Worm (Caenorhabditis elegans) whole organism, L4 larva: Measurements from ENCODE around the gene F33G12.6.

Source experiments
- F10B5.3 ChIP-seq: sonication (generic microtip); optimal IDR thresholded peaks from 2 replicates; lab custom pipeline; 2016; ENCODE audit warnings: mild to moderate bottlenecking, missing genetic modification characterization, missing compliant biosample characterization
- F49E8.2 ChIP-seq: sonication (generic microtip); optimal IDR thresholded peaks from 2 replicates; lab custom pipeline; 2016; ENCODE audit warnings: missing compliant biosample characterization, mild to moderate bottlenecking, missing genetic modification characterization, borderline replicate concordance
- R02D3.7 ChIP-seq: fragments of 150-350 bp; sonication (generic microtip); optimal IDR thresholded peaks from 3 replicates; lab custom pipeline; 2014; ENCODE audit warnings: missing biosample characterization, missing genetic modification characterization
- T20F7.1 ChIP-seq: fragments of 200-800 bp; sonication (Bioruptor generic); optimal IDR thresholded peaks from 2 replicates; lab custom pipeline; 2018; ENCODE audit warnings: mild to moderate bottlenecking, missing genetic modification characterization, missing compliant biosample characterization
- Y105C5A.15 ChIP-seq: fragments of 200-800 bp; sonication (Bioruptor generic); IDR thresholded peaks from 2 replicates; pipeline ENCODE4 v1.3.6; 2022; ENCODE audit warnings: missing genetic modification characterization, missing compliant biosample characterization
- Y48G9A.11 ChIP-seq: fragments of 200-800 bp; sonication (Bioruptor generic); IDR thresholded peaks from 2 replicates; pipeline ENCODE4 v1.3.6; 2022; ENCODE audit warnings: missing genetic modification reagents, missing genetic modification characterization, missing compliant biosample characterization
- Y75B8A.6 ChIP-seq: fragments of 200-800 bp; sonication (Bioruptor generic); IDR thresholded peaks from 2 replicates; pipeline ENCODE4 v1.3.6; 2022; ENCODE audit warnings: missing genetic modification reagents, missing genetic modification characterization, missing compliant biosample characterization
- ZK337.2 ChIP-seq: fragments of 200-800 bp; sonication (Bioruptor generic); IDR thresholded peaks from 2 replicates; pipeline ENCODE4 v1.3.6; 2022; ENCODE audit warnings: missing genetic modification reagents, missing genetic modification characterization, missing compliant biosample characterization
- ceh-20 ChIP-seq: fragments of 200-800 bp; sonication (Bioruptor generic); IDR thresholded peaks from 2 replicates; pipeline ENCODE4 v1.3.6; 2022; ENCODE audit warnings: missing genetic modification reagents, missing genetic modification characterization, missing compliant biosample characterization
- ceh-28 ChIP-seq: fragments of 150-350 bp; optimal IDR thresholded peaks from 2 replicates; lab custom pipeline; 2014; ENCODE audit warnings: missing biosample characterization, missing genetic modification reagents, missing genetic modification characterization
- ceh-32 ChIP-seq: sonication (generic microtip); optimal IDR thresholded peaks from 2 replicates; lab custom pipeline; 2016; ENCODE audit warnings: mild to moderate bottlenecking, missing genetic modification characterization, missing compliant biosample characterization; ENCODE audit not compliant: poor library complexity
- ceh-62 ChIP-seq: sonication (generic microtip); optimal IDR thresholded peaks from 2 replicates; lab custom pipeline; 2017; ENCODE audit warnings: missing biosample characterization, missing genetic modification characterization
- ces-1 ChIP-seq: fragments of 150-350 bp; sonication (generic microtip); optimal IDR thresholded peaks from 4 replicates; lab custom pipeline; 2014; ENCODE audit warnings: missing biosample characterization, missing genetic modification reagents, missing genetic modification characterization
- daf-19 ChIP-seq: fragments of 200-800 bp; sonication (Bioruptor generic); conservative IDR thresholded peaks from 2 replicates; pipeline ENCODE4 v1.3.6; 2022; ENCODE audit warnings: missing genetic modification characterization, missing compliant biosample characterization
- dmd-6 ChIP-seq: fragments of 200-800 bp; sonication (Bioruptor generic); IDR thresholded peaks from 2 replicates; pipeline ENCODE4 v1.3.6; 2022; ENCODE audit warnings: missing genetic modification reagents, missing genetic modification characterization, missing compliant biosample characterization
- dmd-9 ChIP-seq: fragments of 200-800 bp; sonication (Bioruptor generic); IDR thresholded peaks from 2 replicates; pipeline ENCODE4 v1.3.6; 2022; ENCODE audit warnings: missing genetic modification reagents, missing genetic modification characterization, missing compliant biosample characterization
- duxl-1 ChIP-seq: sonication (generic microtip); optimal IDR thresholded peaks from 2 replicates; lab custom pipeline; 2016; ENCODE audit warnings: mild to moderate bottlenecking, missing genetic modification characterization, moderate library complexity, missing compliant biosample characterization; ENCODE audit not compliant: poor library complexity
- dve-1 ChIP-seq: sonication (generic microtip); optimal IDR thresholded peaks from 2 replicates; lab custom pipeline; 2017; ENCODE audit warnings: antibody characterized with exemption, mild to moderate bottlenecking, missing genetic modification characterization, missing compliant biosample characterization; ENCODE audit not compliant: insufficient read depth
- egl-27 ChIP-seq: sonication (generic microtip); optimal IDR thresholded peaks from 3 replicates; lab custom pipeline; 2017; ENCODE audit warnings: missing biosample characterization, missing genetic modification reagents, missing genetic modification characterization
- fkh-10 ChIP-seq: fragments of 150-350 bp; optimal IDR thresholded peaks from 2 replicates; lab custom pipeline; 2014; ENCODE audit warnings: missing biosample characterization, missing genetic modification reagents, missing genetic modification characterization
- gei-8 ChIP-seq: fragments of 200-800 bp; sonication (Bioruptor generic); optimal IDR thresholded peaks from 2 replicates; lab custom pipeline; 2018; ENCODE audit warnings: mild to moderate bottlenecking, missing genetic modification characterization, missing compliant biosample characterization
- hlh-11 ChIP-seq: fragments of 200-800 bp; sonication (Bioruptor generic); optimal IDR thresholded peaks from 2 replicates; lab custom pipeline; 2018; ENCODE audit warnings: mild to moderate bottlenecking, missing genetic modification characterization, missing compliant biosample characterization
- hlh-30 ChIP-seq: sonication (generic microtip); optimal IDR thresholded peaks from 2 replicates; lab custom pipeline; 2017; ENCODE audit warnings: antibody characterized with exemption, mild to moderate bottlenecking, missing genetic modification characterization, missing compliant biosample characterization; ENCODE audit not compliant: insufficient read depth
- hmg-1.1 ChIP-seq: fragments of 200-800 bp; sonication (Bioruptor generic); IDR thresholded peaks from 2 replicates; pipeline ENCODE4 v1.3.6; 2022; ENCODE audit warnings: missing genetic modification reagents, missing genetic modification characterization, missing compliant biosample characterization
- jun-1 ChIP-seq: fragments of 150-350 bp; optimal IDR thresholded peaks from 2 replicates; lab custom pipeline; 2014; ENCODE audit warnings: missing biosample characterization, missing genetic modification reagents, missing genetic modification characterization
- lin-1 ChIP-seq: fragments of 200-800 bp; sonication (Bioruptor generic); IDR thresholded peaks from 2 replicates; pipeline ENCODE4 v1.3.6; 2022; ENCODE audit warnings: missing genetic modification reagents, missing genetic modification characterization, missing compliant biosample characterization
- lin-13 ChIP-seq: fragments of 150-350 bp; optimal IDR thresholded peaks from 2 replicates; lab custom pipeline; 2014; ENCODE audit warnings: missing biosample characterization, missing genetic modification reagents, missing genetic modification characterization
- lin-15B ChIP-seq: fragments of 150-350 bp; sonication (generic microtip); optimal IDR thresholded peaks from 3 replicates; lab custom pipeline; 2014; ENCODE audit warnings: missing biosample characterization, missing genetic modification characterization
- lin-29 ChIP-seq: fragments of 200-800 bp; sonication (Bioruptor generic); IDR thresholded peaks from 2 replicates; pipeline ENCODE4 v1.3.6; 2022; ENCODE audit warnings: missing genetic modification reagents, missing genetic modification characterization, missing compliant biosample characterization
- lin-38 ChIP-seq: fragments of 200-800 bp; sonication (Bioruptor generic); IDR thresholded peaks from 2 replicates; pipeline ENCODE4 v1.3.6; 2022; ENCODE audit warnings: missing genetic modification reagents, missing genetic modification characterization, missing compliant biosample characterization
- lin-39 ChIP-seq: fragments of 150-350 bp; optimal IDR thresholded peaks from 2 replicates; lab custom pipeline; 2014; ENCODE audit warnings: missing biosample characterization, missing genetic modification reagents, missing genetic modification characterization
- mdl-1 ChIP-seq, 2 experiments: fragments of 150-350 bp in 1 of 2; sonication (generic microtip) in 1 of 2; optimal IDR thresholded peaks; 2 replicates each; lab custom pipeline; 2014 to 2017; ENCODE audit warnings: missing biosample characterization in 2 of 2, missing genetic modification characterization in 2 of 2
- mep-1 ChIP-seq: fragments of 150-350 bp; sonication (generic microtip); optimal IDR thresholded peaks from 3 replicates; lab custom pipeline; 2014; ENCODE audit warnings: missing biosample characterization, missing genetic modification characterization
- mes-2 ChIP-seq: sonication (generic microtip); optimal IDR thresholded peaks from 2 replicates; lab custom pipeline; 2016; ENCODE audit warnings: missing genotype, mild to moderate bottlenecking, missing genetic modification characterization, missing compliant biosample characterization; ENCODE audit not compliant: poor library complexity, severe bottlenecking
- nhr-10 ChIP-seq: fragments of 150-350 bp; optimal IDR thresholded peaks from 2 replicates; lab custom pipeline; 2014; ENCODE audit warnings: missing biosample characterization, missing genetic modification characterization
- nhr-11 ChIP-seq: fragments of 150-350 bp; optimal IDR thresholded peaks from 2 replicates; lab custom pipeline; 2014; ENCODE audit warnings: missing biosample characterization, missing genetic modification characterization
- nhr-28 ChIP-seq: fragments of 150-350 bp; optimal IDR thresholded peaks from 2 replicates; lab custom pipeline; 2014; ENCODE audit warnings: missing biosample characterization, missing genetic modification characterization
- nhr-41 ChIP-seq: fragments of 200-800 bp; sonication (Bioruptor generic); IDR thresholded peaks from 2 replicates; pipeline ENCODE4 v1.3.6; 2022; ENCODE audit warnings: missing genetic modification reagents, missing genetic modification characterization, missing compliant biosample characterization
- nhr-42 ChIP-seq: fragments of 200-800 bp; sonication (Bioruptor generic); IDR thresholded peaks from 2 replicates; pipeline ENCODE4 v1.3.6; 2022; ENCODE audit warnings: missing genetic modification characterization, missing compliant biosample characterization
- nhr-77 ChIP-seq: fragments of 150-350 bp; optimal IDR thresholded peaks from 2 replicates; lab custom pipeline; 2014; ENCODE audit warnings: missing biosample characterization, missing genetic modification characterization
- php-3 ChIP-seq: fragments of 200-800 bp; sonication (Bioruptor generic); IDR thresholded peaks from 2 replicates; pipeline ENCODE4 v1.3.6; 2022; ENCODE audit warnings: missing genetic modification reagents, missing genetic modification characterization, missing compliant biosample characterization
- rbr-2 ChIP-seq: sonication (generic microtip); optimal IDR thresholded peaks from 2 replicates; lab custom pipeline; 2016; ENCODE audit warnings: missing genotype, missing genetic modification characterization, missing compliant biosample characterization
- sdz-12 ChIP-seq: fragments of 200-800 bp; sonication (Bioruptor generic); optimal IDR thresholded peaks from 2 replicates; lab custom pipeline; 2018; ENCODE audit warnings: mild to moderate bottlenecking, missing genetic modification characterization, missing compliant biosample characterization
- snpc-4 ChIP-seq: fragments of 150-350 bp; optimal IDR thresholded peaks from 2 replicates; lab custom pipeline; 2014; ENCODE audit warnings: missing biosample characterization, missing genetic modification characterization
- spr-3 ChIP-seq: fragments of 200-800 bp; sonication (Bioruptor generic); optimal IDR thresholded peaks from 2 replicates; lab custom pipeline; 2018; ENCODE audit warnings: mild to moderate bottlenecking, missing genetic modification characterization, missing compliant biosample characterization
- unc-130 ChIP-seq: sonication (generic microtip); optimal IDR thresholded peaks from 2 replicates; lab custom pipeline; 2016; ENCODE audit warnings: missing genetic modification reagents, missing genetic modification characterization, missing compliant biosample characterization
- zfp-2 ChIP-seq: sonication (generic microtip); optimal IDR thresholded peaks from 2 replicates; lab custom pipeline; 2016; ENCODE audit warnings: mild to moderate bottlenecking, missing genetic modification characterization, missing compliant biosample characterization
- zip-11 ChIP-seq: fragments of 200-800 bp; sonication (Bioruptor generic); IDR thresholded peaks from 2 replicates; pipeline ENCODE4 v1.3.6; 2022; ENCODE audit warnings: missing genetic modification characterization, missing compliant biosample characterization
- ztf-11 ChIP-seq: fragments of 150-350 bp; optimal IDR thresholded peaks from 2 replicates; lab custom pipeline; 2014; ENCODE audit warnings: missing biosample characterization, missing genetic modification characterization

F33G12.6 gene

DNA sequence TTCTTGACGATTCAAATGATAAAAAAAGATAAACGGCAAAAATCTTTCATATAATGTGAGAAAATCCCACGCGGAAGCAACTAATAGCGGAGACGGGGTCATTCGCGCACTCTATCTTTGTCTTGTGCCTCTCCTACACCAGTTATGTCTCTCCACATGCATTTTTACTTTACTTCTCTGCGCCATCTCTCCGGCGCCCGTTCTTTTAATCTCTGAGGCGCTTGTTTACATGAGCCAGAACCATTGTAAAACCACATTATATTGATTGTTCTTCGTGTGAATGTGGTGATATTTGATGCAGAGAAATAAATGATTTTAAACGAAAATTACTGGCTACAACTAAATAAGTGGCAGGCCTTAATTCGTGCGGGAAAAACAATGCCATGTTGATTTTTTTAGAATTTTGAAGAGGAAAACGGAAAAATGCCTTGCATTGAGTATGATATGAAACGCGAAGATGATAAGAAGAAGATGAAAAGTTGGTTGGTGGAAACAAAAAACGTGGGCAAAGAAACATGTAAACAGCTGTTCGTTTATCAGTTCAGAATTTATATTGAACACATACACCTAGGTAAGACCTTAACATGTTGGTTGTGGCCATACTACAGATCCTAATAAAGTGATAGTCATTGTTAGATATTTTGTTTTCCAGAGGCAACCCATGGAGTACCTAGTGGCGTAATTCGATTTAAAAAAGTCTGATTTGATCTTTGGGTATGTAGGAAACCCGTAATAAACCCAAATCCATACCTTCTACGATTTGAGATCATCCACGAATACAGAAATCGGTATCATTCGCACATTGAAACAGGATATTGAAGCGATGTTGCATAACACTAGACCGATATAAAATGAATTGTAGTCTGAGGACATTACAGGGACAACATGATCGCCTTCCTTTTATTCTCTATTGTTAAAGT, 42.9 kb downstream of the F33G12.6 start, which contains the start of gene C04G6.2 (continued):
- TF ChIP-seq lin-15B (tag; lab: Kevin White, UChicago) (no peak), jun-1 (tag; lab: Kevin White, UChicago) (no peak), F10B5.3 (tag; lab: Kevin White, UChicago) (no peak), hlh-11 (peak; percentile 75), duxl-1 (no peak), Y75B8A.6 (GFP tag; lab: Robert Waterston, UW) (no peak), sdz-12 (no peak), daf-19 (no peak), Y48G9A.11 (no peak), spr-3 (GFP tag; lab: Kevin White, UChicago) (no peak), ztf-11 (tag; lab: Kevin White, UChicago) (no peak), hlh-30 (tag; lab: Kevin White, UChicago) (peak; percentile 80), ceh-28 (no peak), dmd-9 (no peak), Y105C5A.15 (no peak), egl-27 (tag; lab: Kevin White, UChicago) (no peak), nhr-42 (GFP tag; lab: Robert Waterston, UW) (no peak), hmg-1.1 (GFP tag; lab: Robert Waterston, UW) (0 out of 2 replicates have a peak, but pooled peaks have one; percentile 38), mes-2 (tag; lab: Kevin White, UChicago) (peak; percentile 71), lin-13 (GFP tag; lab: Kevin White, UChicago) (no peak), T20F7.1 (GFP tag; lab: Kevin White, UChicago) (no peak), ZK337.2 (no peak), nhr-10 (tag; lab: Kevin White, UChicago) (no peak), lin-1 (GFP tag; lab: Robert Waterston, UW) (0 out of 2 replicates have a peak, but pooled peaks have one; percentile 10), nhr-77 (tag; lab: Kevin White, UChicago) (no peak), rbr-2 (tag; lab: Kevin White, UChicago) (peak; percentile 40), ceh-62 (tag; lab: Kevin White, UChicago) (no peak), gei-8 (GFP tag; lab: Kevin White, UChicago) (no peak), nhr-11 (tag; lab: Kevin White, UChicago) (peak; percentile 71), zfp-2 (no peak), php-3 (GFP tag; lab: Robert Waterston, UW) (no peak), ceh-20 (no peak), nhr-28 (tag; lab: Kevin White, UChicago) (peak; percentile 30), lin-39 (tag; lab: Kevin White, UChicago) (no peak), dve-1 (tag; lab: Kevin White, UChicago) (peak; percentile 59), R02D3.7 (tag; lab: Kevin White, UChicago) (no peak), mep-1 (peak; percentile 47), ceh-32 (tag; lab: Kevin White, UChicago) (no peak), nhr-41 (GFP tag; lab: Robert Waterston, UW) (no peak), mdl-1 (tag; optimal IDR thresholded peaks at IDR 0.05; lab: Kevin White, UChicago) (peak; percentile 18 to 67), dmd-6 (GFP tag; lab: Robert Waterston, UW) (peak; percentile 30; the same call in 1 of the 2 replicates), F49E8.2 (no peak), ces-1 (no peak), lin-38 (no peak), lin-29 (no peak), unc-130 (GFP tag; lab: Kevin White, UChicago) (no peak), fkh-10 (GFP tag; lab: Kevin White, UChicago) (no peak), zip-11 (GFP tag; lab: Robert Waterston, UW) (no peak), snpc-4 (tag; lab: Kevin White, UChicago) (no peak)
